Worm (Caenorhabditis elegans) whole organism, L4/young adult: ENCODE results near the gene str-148.

Source experiments
- W03F9.2 ChIP-seq: fragments of 150-350 bp; optimal IDR thresholded peaks from 2 replicates; lab custom pipeline; 2014; ENCODE audit warnings: missing biosample characterization, missing genetic modification characterization
- dao-5 ChIP-seq: sonication (generic microtip); optimal IDR thresholded peaks from 2 replicates; lab custom pipeline; 2016; ENCODE audit warnings: missing genotype, missing genetic modification characterization, moderate library complexity, missing compliant biosample characterization
- him-1 ChIP-seq: sonication (generic microtip); optimal IDR thresholded peaks from 2 replicates; lab custom pipeline; 2016; ENCODE audit warnings: missing genotype, missing genetic modification reagents, missing genetic modification characterization, missing compliant biosample characterization

The str-148 gene

DNA sequence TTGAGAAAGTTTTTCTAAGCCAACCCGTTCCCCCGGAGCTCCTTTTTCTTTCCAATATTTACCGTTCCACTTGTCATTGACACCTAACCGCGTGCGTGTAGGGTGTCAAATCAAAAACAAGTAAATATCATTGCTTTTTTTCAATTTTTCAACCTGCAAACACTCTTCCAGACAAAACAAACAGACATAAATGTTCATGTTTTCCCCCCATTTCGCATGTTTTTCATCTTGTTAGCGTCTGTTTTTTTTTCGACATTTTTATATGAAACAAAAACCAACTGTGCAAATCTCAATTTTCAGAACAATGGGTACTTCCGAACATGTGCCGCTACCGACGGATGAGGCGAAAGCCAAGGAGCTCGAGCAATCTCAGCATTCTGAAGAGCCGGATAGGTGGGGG, 45.9 kb downstream of the str-148 start, which contains the start of gene snf-3:
Gene snf-3 (plus strand): TSS at position 301 of the 400 bp plus-strand sequence.
- no peak for TF ChIP-seq him-1 (tag; lab: Kevin White, UChicago)
- TF ChIP-seq dao-5 (tag; lab: Kevin White, UChicago), result no peak
- TF ChIP-seq W03F9.2 (tag; lab: Kevin White, UChicago), result no peak
